Worm (Caenorhabditis elegans) whole organism, L4 larva: ENCODE results near the gene lgmn-1.

Source experiments
- F37D6.2 ChIP-seq: sonication (generic microtip); optimal IDR thresholded peaks from 2 replicates; lab custom pipeline; 2016; ENCODE audit warnings: mild to moderate bottlenecking, missing genetic modification characterization, missing compliant biosample characterization
- ces-1 ChIP-seq: fragments of 150-350 bp; sonication (generic microtip); optimal IDR thresholded peaks from 4 replicates; lab custom pipeline; 2014; ENCODE audit warnings: missing biosample characterization, missing genetic modification reagents, missing genetic modification characterization
- egl-27 ChIP-seq: sonication (generic microtip); optimal IDR thresholded peaks from 3 replicates; lab custom pipeline; 2017; ENCODE audit warnings: missing biosample characterization, missing genetic modification reagents, missing genetic modification characterization
- nhr-76 ChIP-seq: fragments of 150-350 bp; optimal IDR thresholded peaks from 2 replicates; lab custom pipeline; 2014; ENCODE audit warnings: missing biosample characterization, missing genetic modification characterization
- pha-4 ChIP-seq, 2 experiments: fragments of 150-350 bp in 1 of 2; fragments of 200-800 bp in 1 of 2; sonication (Bioruptor generic) in 1 of 2; IDR thresholded peaks in 1 of 2; optimal IDR thresholded peaks in 1 of 2; 2 replicates each; pipeline versions ENCODE4 v1.3.6 to Lab custom; 2014 to 2022; ENCODE audit warnings: missing genetic modification characterization in 2 of 2, missing genetic modification reagents in 2 of 2, missing biosample characterization in 1 of 2, missing compliant biosample characterization in 1 of 2
- ztf-11 ChIP-seq: fragments of 150-350 bp; optimal IDR thresholded peaks from 2 replicates; lab custom pipeline; 2014; ENCODE audit warnings: missing biosample characterization, missing genetic modification characterization

- TF ChIP-seq ces-1 (GFP tag; lab: Kevin White, UChicago) (no peak), pha-4 (GFP tag; IDR thresholded peaks at IDR 0.05; lab: Robert Waterston, UW) (no peak), pha-4 (tag; optimal IDR thresholded peaks at IDR 0.05; lab: Kevin White, UChicago) (no peak), F37D6.2 (no peak), ztf-11 (no peak), egl-27 (tag; lab: Kevin White, UChicago) (no peak), nhr-76 (tag; lab: Kevin White, UChicago) (no peak)
Observed at ce11 chrV:12538984-12539852, 26.4 kb downstream of the lgmn-1 start.
